Fruit fly (Drosophila melanogaster) whole organism: Measurements from ENCODE around the gene CG7985.

Source experiments
- CG8478 ChIP-seq: fragments of >200 bp; optimal IDR thresholded peaks from 2 replicates; lab custom pipeline; 2018; ENCODE audit warnings: inconsistent platforms
- Dll ChIP-seq: fragments of >200 bp; optimal IDR thresholded peaks from 2 replicates; lab custom pipeline; 2017
- EcR ChIP-seq, 2 experiments: fragments of >200 bp; optimal IDR thresholded peaks; 2 replicates each; lab custom pipeline; 2017; ENCODE audit warnings: missing biosample characterization in 2 of 2, missing genetic modification characterization in 2 of 2, missing genetic modification reagents in 2 of 2
- pan ChIP-seq: fragments of >200 bp; optimal IDR thresholded peaks from 2 replicates; lab custom pipeline; 2017
- psq ChIP-seq: fragments of >200 bp; optimal IDR thresholded peaks from 2 replicates; lab custom pipeline; 2017
- usp ChIP-seq: fragments of >200 bp; optimal IDR thresholded peaks from 2 replicates; lab custom pipeline; 2017; ENCODE audit warnings: missing biosample characterization, missing genetic modification characterization, mixed read lengths

DNA sequence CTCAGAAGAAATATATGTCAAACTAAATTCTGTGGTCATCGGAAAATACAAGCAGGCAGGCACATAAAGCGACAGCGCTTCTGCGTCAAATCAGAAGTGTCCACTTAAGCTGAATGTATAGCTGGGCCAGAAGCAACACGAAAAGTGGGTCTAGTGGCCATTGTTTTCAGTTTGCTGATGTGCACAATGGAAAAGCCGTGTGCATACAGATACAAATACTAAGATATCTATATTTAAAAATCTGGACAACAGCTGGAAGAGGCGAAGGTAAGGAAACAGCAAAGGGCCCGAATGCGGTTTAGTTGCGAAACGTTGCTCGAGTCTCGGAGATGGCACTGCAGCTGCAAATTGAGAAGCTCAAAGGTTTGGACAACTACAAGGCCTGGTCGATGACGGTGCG, 51.2 kb downstream of the CG7985 start, which contains the start of gene CG18598:
- TF ChIP-seq Dll (lab: Kevin White, UChicago), result no peak
- no peak for TF ChIP-seq EcR (GFP tag; optimal IDR thresholded peaks at IDR 0.05; lab: Kevin White, UChicago)
- no peak for TF ChIP-seq pan (lab: Kevin White, UChicago)
- no peak for TF ChIP-seq psq (lab: Kevin White, UChicago)
- TF ChIP-seq CG8478 (lab: Kevin White, UChicago), result no peak
- no peak for TF ChIP-seq usp
